Worm (Caenorhabditis elegans) whole organism, young adult: ENCODE results near the gene Y54G2A.41.

Experiments used
- mcd-1 ChIP-seq: fragments of 200-800 bp; sonication (Bioruptor generic); IDR thresholded peaks from 2 replicates; pipeline ENCODE4 v1.3.6; 2022; ENCODE audit warnings: missing genetic modification reagents, missing genetic modification characterization, missing compliant biosample characterization
- unc-130 ChIP-seq: sonication (generic microtip); optimal IDR thresholded peaks from 2 replicates; lab custom pipeline; 2016; ENCODE audit warnings: missing genetic modification reagents, missing genetic modification characterization, missing compliant biosample characterization

DNA sequence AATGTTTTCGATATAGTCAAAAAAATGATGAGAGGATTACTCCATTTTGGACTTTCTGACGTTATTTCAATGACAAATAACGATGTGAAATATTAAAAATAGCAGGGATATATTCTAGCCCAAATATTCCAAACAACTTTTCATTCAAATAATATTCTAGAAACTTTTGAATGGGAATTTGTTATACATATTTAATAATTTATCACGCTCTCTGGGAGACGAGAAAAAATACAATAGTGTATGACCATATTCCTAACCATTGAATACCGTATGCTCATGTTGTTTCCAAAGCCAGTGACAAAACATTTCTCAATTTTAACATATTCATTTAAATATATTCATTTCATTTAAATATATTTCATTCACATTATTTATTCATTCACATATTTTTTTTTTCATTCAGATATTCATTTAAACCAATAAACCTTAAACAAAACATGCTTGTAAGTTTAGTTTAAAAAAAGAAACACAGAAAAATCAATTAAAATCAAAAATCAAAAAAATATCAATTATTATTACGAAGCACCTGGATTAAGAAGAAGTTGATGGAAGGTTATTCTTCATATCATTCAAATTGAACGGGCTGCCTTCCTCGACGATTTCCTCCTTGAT lies 42.0 kb upstream of the Y54G2A.41 start:
- no peak for TF ChIP-seq mcd-1 (GFP tag; lab: Robert Waterston, UW)
- no peak for TF ChIP-seq unc-130 (GFP tag; lab: Kevin White, UChicago)
